Fruit fly (Drosophila melanogaster) whole organism, embryonic: ENCODE results near the gene ftz-f1.

ENCODE experiments used
- Ada2b ChIP-seq: fragments of 200-800 bp; sonication (Bioruptor generic); IDR thresholded peaks from 2 replicates; pipeline ENCODE4 v1.3.6; 2022; ENCODE audit warnings: missing biosample characterization, missing genetic modification characterization
- Antp ChIP-seq: fragments of 200-800 bp; sonication (Bioruptor generic); optimal IDR thresholded peaks from 3 replicates; lab custom pipeline; 2016; ENCODE audit warnings: missing biosample characterization, missing genetic modification characterization
- Bteb2 ChIP-seq: fragments of 200-800 bp; sonication (Bioruptor generic); optimal IDR thresholded peaks from 2 replicates; lab custom pipeline; 2016; ENCODE audit warnings: missing biosample characterization, missing genetic modification characterization
- CG10565 ChIP-seq: fragments of 200-800 bp; sonication (Bioruptor generic); optimal IDR thresholded peaks from 3 replicates; lab custom pipeline; 2016; ENCODE audit warnings: missing biosample characterization, mild to moderate bottlenecking, missing genetic modification characterization
- CG12942 ChIP-seq: fragments of 200-800 bp; sonication (Bioruptor generic); optimal IDR thresholded peaks from 3 replicates; lab custom pipeline; 2016; ENCODE audit warnings: missing biosample characterization, missing genetic modification characterization
- CG13894 ChIP-seq: fragments of 200-800 bp; sonication (Bioruptor generic); optimal IDR thresholded peaks from 3 replicates; lab custom pipeline; 2018; ENCODE audit warnings: missing biosample characterization, mild to moderate bottlenecking, missing genetic modification characterization, moderate library complexity
- CG14667 ChIP-seq: fragments of 200-800 bp; sonication (Bioruptor generic); IDR thresholded peaks from 2 replicates; pipeline ENCODE4 v1.3.6; 2022; ENCODE audit warnings: missing biosample characterization, missing genetic modification characterization
- CG14860 ChIP-seq: fragments of 200-800 bp; sonication (Bioruptor generic); IDR thresholded peaks from 3 replicates; pipeline ENCODE4 v1.3.6; 2022; ENCODE audit warnings: missing biosample characterization, missing genetic modification characterization; ENCODE audit not compliant: partially characterized antibody
- CG1602 ChIP-seq: fragments of 200-800 bp; sonication (Bioruptor generic); optimal IDR thresholded peaks from 3 replicates; lab custom pipeline; 2016; ENCODE audit warnings: missing biosample characterization, missing genetic modification characterization
- CG1603 ChIP-seq: fragments of 200-800 bp; sonication (Bioruptor generic); optimal IDR thresholded peaks from 2 replicates; lab custom pipeline; 2019; ENCODE audit warnings: missing biosample characterization, mild to moderate bottlenecking, missing genetic modification characterization, moderate library complexity
- CG16863 ChIP-seq: fragments of 200-800 bp; sonication (Bioruptor generic); optimal IDR thresholded peaks from 3 replicates; lab custom pipeline; 2016; ENCODE audit warnings: missing biosample characterization, missing genetic modification characterization
- CG30431 ChIP-seq: fragments of 200-800 bp; sonication (Bioruptor generic); optimal IDR thresholded peaks from 2 replicates; lab custom pipeline; 2017; ENCODE audit warnings: missing biosample characterization, missing genetic modification characterization
- CG3065 ChIP-seq: fragments of 200-800 bp; sonication (Bioruptor generic); optimal IDR thresholded peaks from 2 replicates; lab custom pipeline; 2016; ENCODE audit warnings: missing biosample characterization, missing genetic modification characterization
- CG31365 ChIP-seq: fragments of 200-800 bp; sonication (Bioruptor generic); optimal IDR thresholded peaks from 2 replicates; lab custom pipeline; 2018; ENCODE audit warnings: missing biosample characterization, mild to moderate bottlenecking, missing genetic modification characterization
- CG3407 ChIP-seq: fragments of 200-800 bp; sonication (Bioruptor generic); optimal IDR thresholded peaks from 2 replicates; lab custom pipeline; 2018; ENCODE audit warnings: missing biosample characterization, mild to moderate bottlenecking, missing genetic modification characterization
- CG34376 ChIP-seq: fragments of 200-800 bp; sonication (Bioruptor generic); optimal IDR thresholded peaks from 2 replicates; lab custom pipeline; 2018; ENCODE audit warnings: missing biosample characterization, mild to moderate bottlenecking, missing genetic modification characterization
- CG7745 ChIP-seq: fragments of 200-800 bp; sonication (Bioruptor generic); optimal IDR thresholded peaks from 2 replicates; lab custom pipeline; 2018; ENCODE audit warnings: missing biosample characterization, mild to moderate bottlenecking, missing genetic modification characterization, moderate library complexity
- CkIIα-i1 ChIP-seq: fragments of 200-800 bp; sonication (Bioruptor generic); IDR thresholded peaks from 2 replicates; pipeline ENCODE4 v1.3.6; 2022; ENCODE audit warnings: missing biosample characterization, missing genetic modification characterization
- HHEX ChIP-seq: fragments of 200-800 bp; sonication (Bioruptor generic); optimal IDR thresholded peaks from 3 replicates; lab custom pipeline; 2017; ENCODE audit warnings: missing biosample characterization, mild to moderate bottlenecking, missing genetic modification characterization, missing genetic modification reagents
- Hand ChIP-seq: fragments of 200-800 bp; sonication (Bioruptor generic); optimal IDR thresholded peaks from 2 replicates; lab custom pipeline; 2017; ENCODE audit warnings: mild to moderate bottlenecking, missing biosample characterization, missing genetic modification reagents, missing genetic modification characterization
- Lim3 ChIP-seq: fragments of 200-800 bp; sonication (Bioruptor generic); IDR thresholded peaks from 2 replicates; pipeline ENCODE4 v1.3.6; 2022; ENCODE audit warnings: missing biosample characterization, missing genetic modification characterization
- Max ChIP-seq: fragments of 200-800 bp; sonication (Bioruptor generic); optimal IDR thresholded peaks from 2 replicates; lab custom pipeline; 2016; ENCODE audit warnings: missing biosample characterization, mild to moderate bottlenecking, missing genetic modification characterization
- Myb ChIP-seq: fragments of 200-800 bp; sonication (Bioruptor generic); optimal IDR thresholded peaks from 2 replicates; lab custom pipeline; 2016; ENCODE audit warnings: missing biosample characterization, missing genetic modification characterization
- Opbp ChIP-seq: fragments of 200-800 bp; sonication (Bioruptor generic); IDR thresholded peaks from 3 replicates; pipeline ENCODE4 v1.3.6; 2022; ENCODE audit warnings: missing biosample characterization, missing genetic modification characterization; ENCODE audit not compliant: partially characterized antibody
- Sox100B ChIP-seq: fragments of 200-800 bp; sonication (Bioruptor generic); optimal IDR thresholded peaks from 3 replicates; lab custom pipeline; 2018; ENCODE audit warnings: missing biosample characterization, mild to moderate bottlenecking, missing genetic modification characterization
- Xbp1 ChIP-seq: fragments of 200-800 bp; sonication (Bioruptor generic); optimal IDR thresholded peaks from 3 replicates; lab custom pipeline; 2016; ENCODE audit warnings: missing biosample characterization, mild to moderate bottlenecking, missing genetic modification characterization
- ash1 ChIP-seq: fragments of 200-800 bp; sonication (Bioruptor generic); optimal IDR thresholded peaks from 2 replicates; lab custom pipeline; 2018; ENCODE audit warnings: missing biosample characterization, mild to moderate bottlenecking, missing genetic modification characterization
- az2 ChIP-seq: fragments of 200-800 bp; sonication (Bioruptor generic); optimal IDR thresholded peaks from 3 replicates; lab custom pipeline; 2016; ENCODE audit warnings: missing biosample characterization, missing genetic modification characterization
- chm ChIP-seq: fragments of 200-800 bp; sonication (Bioruptor generic); IDR thresholded peaks from 2 replicates; pipeline ENCODE4 v1.3.6; 2022; ENCODE audit warnings: missing biosample characterization, missing genetic modification characterization
- da ChIP-seq: fragments of 200-800 bp; sonication (Bioruptor generic); optimal IDR thresholded peaks from 2 replicates; lab custom pipeline; 2016; ENCODE audit warnings: missing biosample characterization, missing genetic modification characterization
- ems ChIP-seq: fragments of 200-800 bp; sonication (Bioruptor generic); optimal IDR thresholded peaks from 3 replicates; lab custom pipeline; 2016; ENCODE audit warnings: missing biosample characterization, missing genetic modification characterization
- hbn ChIP-seq: fragments of 200-800 bp; sonication (Bioruptor generic); IDR thresholded peaks from 2 replicates; pipeline ENCODE4 v1.3.6; 2022; ENCODE audit warnings: missing biosample characterization, missing genetic modification characterization; ENCODE audit not compliant: partially characterized antibody
- jing ChIP-seq: fragments of 200-800 bp; sonication (Bioruptor generic); optimal IDR thresholded peaks from 2 replicates; lab custom pipeline; 2018; ENCODE audit warnings: missing biosample characterization, mild to moderate bottlenecking, missing genetic modification characterization
- jumu ChIP-seq: fragments of 200-800 bp; sonication (Bioruptor generic); optimal IDR thresholded peaks from 3 replicates; lab custom pipeline; 2016; ENCODE audit warnings: missing biosample characterization, missing genetic modification characterization
- klu ChIP-seq: fragments of 200-800 bp; sonication (Bioruptor generic); IDR thresholded peaks from 2 replicates; pipeline ENCODE4 v1.3.6; 2022; ENCODE audit warnings: missing biosample characterization, missing genetic modification characterization
- kni ChIP-seq: fragments of 200-800 bp; sonication (Bioruptor generic); optimal IDR thresholded peaks from 3 replicates; lab custom pipeline; 2017; ENCODE audit warnings: mild to moderate bottlenecking, missing biosample characterization, missing genetic modification reagents, missing genetic modification characterization
- lov ChIP-seq, 2 experiments: fragments of 200-800 bp in 1 of 2; fragments of >200 bp in 1 of 2; sonication (Bioruptor generic) in 1 of 2; IDR thresholded peaks in 1 of 2; optimal IDR thresholded peaks in 1 of 2; 2 replicates in 1 of 2; 3 replicates in 1 of 2; pipeline versions ENCODE4 v1.3.6 to Lab custom; 2017 to 2022; ENCODE audit warnings: missing biosample characterization in 1 of 2, missing genetic modification characterization in 1 of 2
- nau ChIP-seq: fragments of 200-800 bp; sonication (Bioruptor generic); optimal IDR thresholded peaks from 3 replicates; lab custom pipeline; 2017; ENCODE audit warnings: missing biosample characterization, mild to moderate bottlenecking, missing genetic modification characterization, missing genetic modification reagents
- phol ChIP-seq: fragments of 200-800 bp; sonication (Bioruptor generic); optimal IDR thresholded peaks from 3 replicates; lab custom pipeline; 2018; ENCODE audit warnings: missing biosample characterization, mild to moderate bottlenecking, missing genetic modification characterization, moderate library complexity
- sc ChIP-seq, 3 experiments: fragments of >200 bp in 2 of 3; fragments of 200-800 bp in 1 of 3; sonication (Bioruptor generic) in 1 of 3; optimal IDR thresholded peaks; 2 replicates in 2 of 3; 3 replicates in 1 of 3; lab custom pipeline; 2017; ENCODE audit warnings: mild to moderate bottlenecking in 1 of 3, missing biosample characterization in 1 of 3, missing genetic modification characterization in 1 of 3, missing genetic modification reagents in 1 of 3
- sens ChIP-seq: fragments of 200-800 bp; sonication (Bioruptor generic); peaks from one replicate; lab custom pipeline; 2016; ENCODE audit warnings: missing biosample characterization, missing genetic modification characterization
- sim ChIP-seq: fragments of 200-800 bp; sonication (Bioruptor generic); IDR thresholded peaks from 2 replicates; pipeline ENCODE4 v1.3.6; 2022; ENCODE audit warnings: missing biosample characterization, missing genetic modification characterization
- tup ChIP-seq: fragments of 200-800 bp; sonication (Bioruptor generic); optimal IDR thresholded peaks from 2 replicates; lab custom pipeline; 2016; ENCODE audit warnings: missing biosample characterization, mild to moderate bottlenecking, missing genetic modification characterization, moderate library complexity
- twi ChIP-seq: fragments of 200-800 bp; optimal IDR thresholded peaks from 2 replicates; lab custom pipeline; 2019; ENCODE audit warnings: missing biosample characterization, mild to moderate bottlenecking, missing genetic modification characterization, moderate library complexity
- wdn ChIP-seq: fragments of 200-800 bp; sonication (Bioruptor generic); IDR thresholded peaks from 2 replicates; pipeline ENCODE4 v1.3.6; 2022; ENCODE audit warnings: missing biosample characterization, missing genetic modification characterization
- z ChIP-seq: fragments of 200-800 bp; sonication (Bioruptor generic); IDR thresholded peaks from 3 replicates; pipeline ENCODE4 v1.3.6; 2022; ENCODE audit warnings: missing biosample characterization, missing genetic modification characterization
- zf30C ChIP-seq: fragments of 200-800 bp; sonication (Bioruptor generic); optimal IDR thresholded peaks from 3 replicates; lab custom pipeline; 2018; ENCODE audit warnings: missing biosample characterization, mild to moderate bottlenecking, missing genetic modification characterization

Gene ftz-f1

DNA sequence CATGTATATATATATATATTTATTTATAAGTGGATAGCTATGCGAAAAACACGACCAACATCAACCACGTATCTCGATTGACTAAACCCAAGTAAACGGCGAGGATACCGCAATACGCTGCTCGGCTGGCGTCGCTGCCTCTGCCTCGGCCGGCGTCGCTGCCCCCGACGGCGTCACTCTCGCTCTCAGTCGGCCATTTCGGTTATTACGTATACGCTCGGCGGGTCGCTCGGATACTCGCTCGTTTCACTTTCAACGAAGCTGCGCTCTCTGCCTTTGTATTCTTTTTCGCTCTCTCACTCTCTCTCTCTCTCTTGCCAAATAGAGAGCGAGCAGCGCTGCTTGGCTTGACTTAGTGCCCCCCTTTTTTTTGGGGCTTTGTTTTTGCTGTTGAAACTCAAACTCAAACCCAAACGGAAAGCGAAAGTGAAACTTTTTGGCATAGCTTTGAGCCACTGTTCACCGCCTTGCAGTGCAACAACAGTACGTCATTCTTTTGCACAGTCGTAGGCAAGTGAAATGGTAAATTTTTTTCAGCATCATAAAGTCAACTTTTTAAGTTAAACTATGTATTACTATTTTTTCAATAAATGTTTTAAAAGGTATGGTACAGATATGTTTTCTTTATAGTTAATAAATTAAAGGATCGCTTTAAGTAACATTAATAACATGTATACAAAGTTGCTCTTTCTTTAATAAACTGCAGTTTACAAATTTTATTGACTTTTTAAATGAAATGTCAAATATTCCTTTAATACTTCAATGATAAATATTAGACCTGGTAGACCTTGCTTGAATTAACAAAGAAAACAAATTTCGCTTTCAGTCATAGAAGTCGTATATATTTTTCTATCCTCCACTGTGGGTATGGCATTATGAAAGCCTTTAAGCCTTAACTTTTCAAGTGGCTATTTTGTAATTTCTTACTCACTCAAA is 35.2 kb downstream of the ftz-f1 start (continued):
- TF ChIP-seq Ada2b (GFP tag; lab: Robert Waterston, UW) (0 out of 2 replicates have a peak, but pooled peaks have one; percentile 19), CG1603 (peak; percentile 7), sc (optimal IDR thresholded peaks at IDR 0.05; lab: Kevin White, UChicago) (no peak), sc (GFP tag; optimal IDR thresholded peaks at IDR 0.05; lab: Kevin White, UChicago) (no peak), sim (GFP tag; lab: Robert Waterston, UW) (0 out of 2 replicates have a peak, but pooled peaks have one; percentile 45), CkIIα-i1 (GFP tag; lab: Robert Waterston, UW) (no peak), CG14860 (GFP tag; lab: Robert Waterston, UW) (no peak), CG16863 (GFP tag; lab: Kevin White, UChicago) (peak; percentile 2), jumu (GFP tag; lab: Kevin White, UChicago) (no peak), ash1 (no peak), chm (GFP tag; lab: Robert Waterston, UW) (peak; percentile 31; the same call in 1 of the 2 replicates), sens (GFP tag; lab: Kevin White, UChicago) (peak; percentile 70), jing (GFP tag; lab: Kevin White, UChicago) (no peak), CG13894 (tag; lab: Kevin White, UChicago) (no peak), tup (no peak), CG34376 (GFP tag; lab: Kevin White, UChicago) (peak; percentile 47), Myb (GFP tag; lab: Kevin White, UChicago) (no peak), nau (GFP tag; lab: Kevin White, UChicago) (no peak), Antp (no peak), CG3407 (no peak), CG12942 (GFP tag; lab: Kevin White, UChicago) (no peak), CG30431 (GFP tag; lab: Kevin White, UChicago) (no peak), Xbp1 (peak; percentile 17), HHEX (GFP tag; lab: Kevin White, UChicago) (no peak), zf30C (GFP tag; lab: Kevin White, UChicago) (no peak), CG31365 (tag; lab: Kevin White, UChicago) (no peak), Bteb2 (GFP tag; lab: Kevin White, UChicago) (no peak), CG7745 (no peak), CG10565 (no peak), CG3065 (no peak), kni (GFP tag; lab: Kevin White, UChicago) (peak; percentile 67), hbn (GFP tag; lab: Robert Waterston, UW) (peak; percentile 43; the same call in 1 of the 2 replicates), Lim3 (GFP tag; lab: Robert Waterston, UW) (no peak), CG14667 (GFP tag; lab: Robert Waterston, UW) (no peak), Sox100B (GFP tag; lab: Kevin White, UChicago) (peak; percentile 65), Max (peak; percentile 1), twi (tag; lab: Kevin White, UChicago) (no peak), phol (tag; lab: Kevin White, UChicago) (peak; percentile 50), da (no peak), ems (no peak), lov (optimal IDR thresholded peaks at IDR 0.05; lab: Kevin White, UChicago) (no peak), lov (GFP tag; IDR thresholded peaks at IDR 0.05; lab: Robert Waterston, UW) (0 out of 3 replicates have a peak, but pooled peaks have one; percentile 59), Hand (GFP tag; lab: Kevin White, UChicago) (no peak), CG1602 (GFP tag; lab: Kevin White, UChicago) (no peak), az2 (GFP tag; lab: Kevin White, UChicago) (no peak), Opbp (GFP tag; lab: Robert Waterston, UW) (no peak), wdn (GFP tag; lab: Robert Waterston, UW) (no peak), z (GFP tag; lab: Robert Waterston, UW) (peak; percentile 86), klu (no peak)
